Fruit fly (Drosophila melanogaster): Measurements from ENCODE around the gene Tengl1.

- TF ChIP-seq h (optimal IDR thresholded peaks at IDR 0.05): no peak
- TF ChIP-seq psq (optimal IDR thresholded peaks at IDR 0.05): no peak
- TF ChIP-seq Sin3A (optimal IDR thresholded peaks at IDR 0.05): no peak
- TF ChIP-seq Myc (optimal IDR thresholded peaks at IDR 0.05): no peak
These were observed 47.0 kb downstream of the Tengl1 start for dm6 chr2L:2193357-2193780.

Data from Kc167 (cell line).